Fruit fly (Drosophila melanogaster): ENCODE results near the gene CG32655.

The CG32655 gene

dm6 chrX:12217572-12217971 lies 18.1 kb downstream of the CG32655 start (continued):
- no peak for TF ChIP-seq Dek (tag; optimal IDR thresholded peaks at IDR 0.05)
- peak; percentile 14 for TF ChIP-seq nom (GFP tag; optimal IDR thresholded peaks at IDR 0.05)
- peak; percentile 48 for TF ChIP-seq CG7786 (GFP tag; optimal IDR thresholded peaks at IDR 0.05)
- no peak for TF ChIP-seq CG18011 (GFP tag; optimal IDR thresholded peaks at IDR 0.05)
- TF ChIP-seq CG6689 (GFP tag; IDR thresholded peaks at IDR 0.05), result peak; percentile 69
- TF ChIP-seq CG1024 (GFP tag; IDR thresholded peaks at IDR 0.05), result 0 out of 2 replicates have a peak, but pooled peaks have one; percentile 30
- peak; percentile 19 for TF ChIP-seq CG13424 (tag; optimal IDR thresholded peaks at IDR 0.05)
- TF ChIP-seq CG7357 (GFP tag; IDR thresholded peaks at IDR 0.05), result no peak
- TF ChIP-seq gsb (GFP tag; IDR thresholded peaks at IDR 0.05), result no peak
- TF ChIP-seq Ets65A (GFP tag), result peak; percentile 43
- peak; percentile 59 for TF ChIP-seq NC2β (GFP tag; optimal IDR thresholded peaks at IDR 0.05)
- TF ChIP-seq mld (GFP tag; IDR thresholded peaks at IDR 0.05; ENCODE audit: partially characterized antibody), result no peak
- peak; percentile 43 for TF ChIP-seq CG8089 (GFP tag; optimal IDR thresholded peaks at IDR 0.05)
- TF ChIP-seq CG3407 (GFP tag; optimal IDR thresholded peaks at IDR 0.05), result no peak
- peak; percentile 24 for TF ChIP-seq maf-S (GFP tag; optimal IDR thresholded peaks at IDR 0.05)
- no peak for TF ChIP-seq toy (GFP tag; IDR thresholded peaks at IDR 0.05)
- peak; percentile 22; the same call in 1 of the 3 replicates for TF ChIP-seq jigr1 (GFP tag; IDR thresholded peaks at IDR 0.05)
- no peak for TF ChIP-seq CG7372 (GFP tag; IDR thresholded peaks at IDR 0.05)
- peak; percentile 64 for TF ChIP-seq CG4424 (GFP tag; optimal IDR thresholded peaks at IDR 0.05)
- peak; percentile 47 for TF ChIP-seq az2 (GFP tag; optimal IDR thresholded peaks at IDR 0.05)
- TF ChIP-seq vvl (GFP tag; IDR thresholded peaks at IDR 0.05), result peak; percentile 43; the same call in 1 of the 2 replicates
- TF ChIP-seq Dp (GFP tag; optimal IDR thresholded peaks at IDR 0.05), result no peak
- TF ChIP-seq run (tag; optimal IDR thresholded peaks at IDR 0.05), result no peak
- TF ChIP-seq CG2120 (GFP tag; optimal IDR thresholded peaks at IDR 0.05), result no peak
- peak; percentile 67 to 71 for TF ChIP-seq bsh (GFP tag; optimal IDR thresholded peaks at IDR 0.05)
- TF ChIP-seq Atf6 (GFP tag; IDR thresholded peaks at IDR 0.05), result no peak
- 0 out of 3 replicates have a peak, but pooled peaks have one; percentile 7 for TF ChIP-seq ase (GFP tag; IDR thresholded peaks at IDR 0.05)
- TF ChIP-seq CG11560 (tag; IDR thresholded peaks at IDR 0.05), result no peak
- no peak for TF ChIP-seq CG10565 (GFP tag; optimal IDR thresholded peaks at IDR 0.05)
- no peak for TF ChIP-seq CG15073 (GFP tag; optimal IDR thresholded peaks at IDR 0.05)
- no peak for TF ChIP-seq dm (GFP tag; optimal IDR thresholded peaks at IDR 0.05)
- peak; percentile 27 for TF ChIP-seq Camta (GFP tag; optimal IDR thresholded peaks at IDR 0.05)
- TF ChIP-seq CG3847 (GFP tag; IDR thresholded peaks at IDR 0.05), result no peak
- peak; percentile 46 for TF ChIP-seq CG30403 (GFP tag; optimal IDR thresholded peaks at IDR 0.05)
- no peak for TF ChIP-seq Hey (tag; optimal IDR thresholded peaks at IDR 0.05)
- peak; percentile 62; the same call in 1 of the 2 replicates for TF ChIP-seq ranshi (GFP tag; IDR thresholded peaks at IDR 0.05)
- no peak for TF ChIP-seq CG32767 (GFP tag; IDR thresholded peaks at IDR 0.05)
- TF ChIP-seq zen2 (GFP tag; IDR thresholded peaks at IDR 0.05; ENCODE audit: partially characterized antibody), result no peak
- TF ChIP-seq Dfd (GFP tag; optimal IDR thresholded peaks at IDR 0.05), result no peak
- peak; percentile 23 for TF ChIP-seq PHDP (tag; optimal IDR thresholded peaks at IDR 0.05)
- TF ChIP-seq D (optimal IDR thresholded peaks at IDR 0.05), result no peak
- TF ChIP-seq D (GFP tag; optimal IDR thresholded peaks at IDR 0.05), result peak; percentile 45
- no peak for TF ChIP-seq exex (tag; optimal IDR thresholded peaks at IDR 0.05)
- no peak for TF ChIP-seq CG15514 (GFP tag; optimal IDR thresholded peaks at IDR 0.05)
- TF ChIP-seq Sox100B (GFP tag; optimal IDR thresholded peaks at IDR 0.05), result peak; percentile 34
- no peak for TF ChIP-seq CG12104 (GFP tag; optimal IDR thresholded peaks at IDR 0.05)
- TF ChIP-seq peb (GFP tag; IDR thresholded peaks at IDR 0.05), result peak; percentile 23; the same call in 1 of the 2 replicates
- TF ChIP-seq CG2712 (tag; optimal IDR thresholded peaks at IDR 0.05), result peak; percentile 57
- 0 out of 2 replicates have a peak, but pooled peaks have one; percentile 31 for TF ChIP-seq ttk (GFP tag; IDR thresholded peaks at IDR 0.05)
- peak; percentile 42 to 49 for TF ChIP-seq dpn (GFP tag; optimal IDR thresholded peaks at IDR 0.05)
- TF ChIP-seq HmgD (GFP tag; optimal IDR thresholded peaks at IDR 0.05), result no peak
- no peak for TF ChIP-seq CG7745 (tag; optimal IDR thresholded peaks at IDR 0.05)

Data from whole organism, embryonic.